Worm (Caenorhabditis elegans) whole organism, young adult: ENCODE results near the gene K03A11.1.
A peak's percentile ranks its signal among the peaks of the same experiment; 100 is the strongest.

ENCODE experiments used
- B0035.1 ChIP-seq: sonication (generic microtip); optimal IDR thresholded peaks from 2 replicates; lab custom pipeline; 2016; ENCODE audit warnings: missing genetic modification characterization, mild to moderate bottlenecking, missing compliant biosample characterization, missing genotype, missing genetic modification reagents
- B0261.1 ChIP-seq: sonication (generic microtip); optimal IDR thresholded peaks from 2 replicates; lab custom pipeline; 2016; ENCODE audit warnings: mild to moderate bottlenecking, missing genetic modification characterization, moderate library complexity, missing compliant biosample characterization
- C17E4.6 ChIP-seq: fragments of 200-800 bp; sonication (Bioruptor generic); IDR thresholded peaks from 2 replicates; pipeline ENCODE4 v1.3.6; 2022; ENCODE audit warnings: missing genetic modification reagents, missing genetic modification characterization, missing compliant biosample characterization
- F23B12.7 ChIP-seq: sonication (generic microtip); optimal IDR thresholded peaks from 2 replicates; lab custom pipeline; 2017; ENCODE audit warnings: missing genetic modification characterization, mild to moderate bottlenecking, missing compliant biosample characterization, antibody characterized with exemption, moderate library complexity; ENCODE audit not compliant: insufficient read depth
- F52B5.7 ChIP-seq: sonication (generic microtip); optimal IDR thresholded peaks from 2 replicates; lab custom pipeline; 2016; ENCODE audit warnings: mild to moderate bottlenecking, missing genetic modification characterization, missing compliant biosample characterization
- F55B11.4 ChIP-seq: sonication (generic microtip); optimal IDR thresholded peaks from 2 replicates; lab custom pipeline; 2016; ENCODE audit warnings: missing compliant biosample characterization, missing genetic modification characterization, borderline replicate concordance; ENCODE audit not compliant: insufficient read depth
- F57C9.4 ChIP-seq: sonication (generic microtip); optimal IDR thresholded peaks from 2 replicates; lab custom pipeline; 2017; ENCODE audit warnings: mild to moderate bottlenecking, missing genetic modification characterization, missing compliant biosample characterization
- K11D2.4 ChIP-seq: fragments of 200-800 bp; sonication (Bioruptor generic); IDR thresholded peaks from 2 replicates; pipeline ENCODE4 v1.3.6; 2022; ENCODE audit warnings: missing genetic modification reagents, missing genetic modification characterization, missing compliant biosample characterization
- Y95B8A.8 ChIP-seq: fragments of 200-800 bp; sonication (Bioruptor generic); IDR thresholded peaks from 2 replicates; pipeline ENCODE4 v1.3.6; 2022; ENCODE audit warnings: missing genetic modification reagents, missing genetic modification characterization, missing compliant biosample characterization
- akir-1 ChIP-seq: fragments of 200-800 bp; sonication (Bioruptor generic); optimal IDR thresholded peaks from 2 replicates; lab custom pipeline; 2018; ENCODE audit warnings: mild to moderate bottlenecking, missing genetic modification characterization, moderate library complexity, missing compliant biosample characterization
- attf-3 ChIP-seq: fragments of 200-800 bp; sonication (Bioruptor generic); conservative IDR thresholded peaks from 2 replicates; pipeline ENCODE4 v1.3.6; 2022; ENCODE audit warnings: missing genetic modification reagents, missing genetic modification characterization, missing compliant biosample characterization
- attf-5 ChIP-seq: fragments of 200-800 bp; sonication (Bioruptor generic); optimal IDR thresholded peaks from 2 replicates; lab custom pipeline; 2018; ENCODE audit warnings: mild to moderate bottlenecking, missing genetic modification characterization, missing compliant biosample characterization
- ceh-27 ChIP-seq: fragments of 200-800 bp; sonication (Bioruptor generic); optimal IDR thresholded peaks from 2 replicates; lab custom pipeline; 2018; ENCODE audit warnings: mild to moderate bottlenecking, missing genetic modification characterization, moderate library complexity, missing compliant biosample characterization
- ceh-91 ChIP-seq: fragments of 200-800 bp; sonication (Bioruptor generic); IDR thresholded peaks from 2 replicates; pipeline ENCODE4 v1.3.6; 2022; ENCODE audit warnings: missing genetic modification reagents, missing genetic modification characterization, missing compliant biosample characterization
- chd-7 ChIP-seq: sonication (generic microtip); optimal IDR thresholded peaks from 2 replicates; lab custom pipeline; 2016; ENCODE audit warnings: mild to moderate bottlenecking, missing genetic modification characterization, moderate library complexity, missing compliant biosample characterization
- die-1 ChIP-seq: sonication (generic microtip); optimal IDR thresholded peaks from 2 replicates; lab custom pipeline; 2016; ENCODE audit warnings: missing genotype, mild to moderate bottlenecking, missing genetic modification characterization, missing compliant biosample characterization
- dox-1 ChIP-seq: fragments of 200-800 bp; sonication (Bioruptor generic); IDR thresholded peaks from 2 replicates; pipeline ENCODE4 v1.3.6; 2022; ENCODE audit warnings: missing genetic modification reagents, missing genetic modification characterization, missing compliant biosample characterization
- dpl-1 ChIP-seq: fragments of 150-350 bp; optimal IDR thresholded peaks from 2 replicates; lab custom pipeline; 2014; ENCODE audit warnings: missing biosample characterization, missing genetic modification reagents, missing genetic modification characterization
- efl-1 ChIP-seq: fragments of 150-350 bp; optimal IDR thresholded peaks from 2 replicates; lab custom pipeline; 2014; ENCODE audit warnings: missing biosample characterization, missing genetic modification reagents, missing genetic modification characterization
- egl-18 ChIP-seq: fragments of 200-800 bp; sonication (Bioruptor generic); IDR thresholded peaks from 2 replicates; pipeline ENCODE4 v1.3.6; 2022; ENCODE audit warnings: missing genetic modification reagents, missing genetic modification characterization, missing compliant biosample characterization
- egl-44 ChIP-seq: fragments of 200-800 bp; sonication (Bioruptor generic); IDR thresholded peaks from 2 replicates; pipeline ENCODE4 v1.3.6; 2022; ENCODE audit warnings: missing genetic modification reagents, missing genetic modification characterization, missing compliant biosample characterization
- ekl-4 ChIP-seq: fragments of 200-800 bp; sonication (Bioruptor generic); IDR thresholded peaks from 2 replicates; pipeline ENCODE4 v1.3.6; 2022; ENCODE audit warnings: missing genetic modification reagents, missing genetic modification characterization, missing compliant biosample characterization
- ets-4 ChIP-seq: fragments of 200-800 bp; sonication (Bioruptor generic); optimal IDR thresholded peaks from 2 replicates; lab custom pipeline; 2018; ENCODE audit warnings: mild to moderate bottlenecking, missing genetic modification characterization, missing compliant biosample characterization
- hmg-1.2 ChIP-seq: fragments of 200-800 bp; sonication (Bioruptor generic); IDR thresholded peaks from 2 replicates; pipeline ENCODE4 v1.3.6; 2022; ENCODE audit warnings: missing genetic modification reagents, missing genetic modification characterization, missing compliant biosample characterization
- hrde-1 ChIP-seq: sonication (generic microtip); optimal IDR thresholded peaks from 2 replicates; lab custom pipeline; 2016; ENCODE audit warnings: missing genetic modification characterization, mild to moderate bottlenecking, missing compliant biosample characterization, moderate library complexity, missing genotype, missing genetic modification reagents, borderline replicate concordance
- hsf-1 ChIP-seq: fragments of 200-800 bp; sonication (Bioruptor generic); IDR thresholded peaks from 2 replicates; pipeline ENCODE4 v1.3.6; 2022; ENCODE audit warnings: missing genetic modification reagents, missing genetic modification characterization, missing compliant biosample characterization
- let-526 ChIP-seq: fragments of 200-800 bp; sonication (Bioruptor generic); IDR thresholded peaks from 2 replicates; pipeline ENCODE4 v1.3.6; 2022; ENCODE audit warnings: missing genetic modification reagents, missing genetic modification characterization, missing compliant biosample characterization
- lin-26 ChIP-seq: fragments of 200-800 bp; sonication (Bioruptor generic); IDR thresholded peaks from 2 replicates; pipeline ENCODE4 v1.3.6; 2022; ENCODE audit warnings: missing genetic modification reagents, missing genetic modification characterization, missing compliant biosample characterization
- madf-10 ChIP-seq: sonication (generic microtip); optimal IDR thresholded peaks from 2 replicates; lab custom pipeline; 2016; ENCODE audit warnings: mild to moderate bottlenecking, missing genetic modification characterization, missing compliant biosample characterization
- mes-4 ChIP-seq: sonication (generic microtip); optimal IDR thresholded peaks from 2 replicates; lab custom pipeline; 2016; ENCODE audit warnings: missing genotype, missing genetic modification characterization, missing compliant biosample characterization
- mxl-1 ChIP-seq: sonication (generic microtip); optimal IDR thresholded peaks from 2 replicates; lab custom pipeline; 2016; ENCODE audit warnings: missing genetic modification characterization, missing compliant biosample characterization
- nfya-2 ChIP-seq: fragments of 200-800 bp; sonication (Bioruptor generic); IDR thresholded peaks from 2 replicates; pipeline ENCODE4 v1.3.6; 2022; ENCODE audit warnings: missing genetic modification reagents, missing genetic modification characterization, missing compliant biosample characterization
- nfyb-1 ChIP-seq: fragments of 200-800 bp; sonication (Bioruptor generic); IDR thresholded peaks from 2 replicates; pipeline ENCODE4 v1.3.6; 2022; ENCODE audit warnings: missing genetic modification reagents, missing genetic modification characterization, missing compliant biosample characterization
- nhr-27 ChIP-seq: fragments of 200-800 bp; sonication (Bioruptor generic); optimal IDR thresholded peaks from 2 replicates; lab custom pipeline; 2018; ENCODE audit warnings: mild to moderate bottlenecking, missing genetic modification characterization, moderate library complexity, missing compliant biosample characterization
- pbrm-1 ChIP-seq: fragments of 200-800 bp; sonication (Bioruptor generic); IDR thresholded peaks from 2 replicates; pipeline ENCODE4 v1.3.6; 2022; ENCODE audit warnings: missing genetic modification reagents, missing genetic modification characterization, missing compliant biosample characterization
- pha-4 ChIP-seq: fragments of 150-350 bp; sonication (generic microtip); optimal IDR thresholded peaks from 2 replicates; lab custom pipeline; 2014; ENCODE audit warnings: missing biosample characterization, missing genetic modification reagents, missing genetic modification characterization
- rcor-1 ChIP-seq: fragments of 200-800 bp; sonication (Bioruptor generic); IDR thresholded peaks from 2 replicates; pipeline ENCODE4 v1.3.6; 2022; ENCODE audit warnings: missing genetic modification reagents, missing genetic modification characterization, missing compliant biosample characterization
- repo-1 ChIP-seq: sonication (generic microtip); optimal IDR thresholded peaks from 2 replicates; lab custom pipeline; 2017; ENCODE audit warnings: mild to moderate bottlenecking, missing genetic modification characterization, missing compliant biosample characterization
- snpc-4 ChIP-seq, 5 experiments: fragments of 150-350 bp in 1 of 5; sonication (generic microtip) in 4 of 5; optimal IDR thresholded peaks; 2 replicates each; lab custom pipeline; 2014 to 2018; ENCODE audit warnings: missing genetic modification characterization in 5 of 5, missing biosample characterization in 3 of 5, antibody characterized with exemption in 2 of 5, mild to moderate bottlenecking in 2 of 5, missing compliant biosample characterization in 2 of 5, missing genotype in 2 of 5, moderate library complexity in 2 of 5, missing genetic modification reagents in 1 of 5
- somi-1 ChIP-seq: fragments of 200-800 bp; sonication (Bioruptor generic); optimal IDR thresholded peaks from 2 replicates; lab custom pipeline; 2018; ENCODE audit warnings: mild to moderate bottlenecking, missing genetic modification characterization, missing compliant biosample characterization
- tlf-1 ChIP-seq: fragments of 200-800 bp; sonication (Bioruptor generic); optimal IDR thresholded peaks from 2 replicates; lab custom pipeline; 2018; ENCODE audit warnings: mild to moderate bottlenecking, missing genetic modification characterization, missing compliant biosample characterization
- unc-130 ChIP-seq: sonication (generic microtip); optimal IDR thresholded peaks from 2 replicates; lab custom pipeline; 2016; ENCODE audit warnings: missing genetic modification reagents, missing genetic modification characterization, missing compliant biosample characterization
- zfh-2 ChIP-seq: fragments of 200-800 bp; sonication (Bioruptor generic); conservative IDR thresholded peaks from 2 replicates; pipeline ENCODE4 v1.3.6; 2022; ENCODE audit warnings: missing genetic modification reagents, missing genetic modification characterization, missing compliant biosample characterization
- zim-3 ChIP-seq: sonication (generic microtip); optimal IDR thresholded peaks from 2 replicates; lab custom pipeline; 2017; ENCODE audit warnings: mild to moderate bottlenecking, missing genetic modification characterization, moderate library complexity, missing compliant biosample characterization
- ztf-25 ChIP-seq: fragments of 200-800 bp; sonication (Bioruptor generic); IDR thresholded peaks from 2 replicates; pipeline ENCODE4 v1.3.6; 2022; ENCODE audit warnings: missing genetic modification reagents, missing genetic modification characterization, missing compliant biosample characterization
- ztf-26 ChIP-seq: sonication (generic microtip); optimal IDR thresholded peaks from 2 replicates; lab custom pipeline; 2017; ENCODE audit warnings: missing genetic modification characterization, missing compliant biosample characterization
- ztf-28 ChIP-seq: fragments of 200-800 bp; sonication (Bioruptor generic); IDR thresholded peaks from 2 replicates; pipeline ENCODE4 v1.3.6; 2022; ENCODE audit warnings: missing genetic modification reagents, missing genetic modification characterization, missing compliant biosample characterization
- ztf-6 ChIP-seq: fragments of 200-800 bp; sonication (Bioruptor generic); IDR thresholded peaks from 2 replicates; pipeline ENCODE4 v1.3.6; 2022; ENCODE audit warnings: missing genetic modification reagents, missing genetic modification characterization, missing compliant biosample characterization

K03A11.1 gene

DNA sequence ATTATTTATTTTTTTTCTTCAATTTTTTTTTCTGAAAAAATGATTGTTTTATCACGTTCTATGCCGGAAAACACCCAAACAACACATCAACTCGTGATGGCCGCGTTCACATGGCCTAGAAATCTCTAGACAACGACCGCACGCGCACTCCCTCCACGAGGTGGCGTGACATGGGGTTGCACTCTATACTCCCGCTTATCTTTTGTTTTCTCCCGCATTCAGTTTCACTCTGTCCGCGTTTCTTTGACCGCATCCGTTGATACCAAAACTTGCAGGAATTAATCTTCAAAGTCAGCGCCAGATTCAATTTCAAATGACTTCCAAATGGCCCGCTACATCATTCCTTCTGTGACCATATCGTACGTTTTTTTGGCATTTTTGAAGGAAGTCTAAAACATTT, 53.5 kb downstream of the K03A11.1 start, which contains the start of gene F17H10.1 (continued):
- TF ChIP-seq pbrm-1 (GFP tag; lab: Robert Waterston, UW) (0 out of 2 replicates have a peak, but pooled peaks have one; percentile 49), nhr-27 (tag; lab: Kevin White, UChicago) (no peak), ztf-6 (GFP tag; lab: Robert Waterston, UW) (0 out of 2 replicates have a peak, but pooled peaks have one; percentile 21), ztf-28 (GFP tag; lab: Robert Waterston, UW) (no peak), egl-44 (GFP tag; lab: Robert Waterston, UW) (no peak), efl-1 (GFP tag; lab: Kevin White, UChicago) (no peak), F57C9.4 (tag; lab: Kevin White, UChicago) (no peak), egl-18 (GFP tag; lab: Robert Waterston, UW) (no peak), akir-1 (GFP tag; lab: Kevin White, UChicago) (no peak), tlf-1 (GFP tag; lab: Kevin White, UChicago) (peak; percentile 84), lin-26 (GFP tag; lab: Robert Waterston, UW) (peak; percentile 70; the same call in 1 of the 2 replicates), madf-10 (peak; percentile 68), F55B11.4 (tag; lab: Kevin White, UChicago) (no peak), somi-1 (peak; percentile 94), Y95B8A.8 (GFP tag; lab: Robert Waterston, UW) (0 out of 2 replicates have a peak, but pooled peaks have one; percentile 37), hrde-1 (no peak), attf-3 (GFP tag; lab: Robert Waterston, UW) (no peak), B0035.1 (tag; lab: Kevin White, UChicago) (peak; percentile 64), zim-3 (no peak), attf-5 (GFP tag; lab: Kevin White, UChicago) (peak; percentile 31), mxl-1 (no peak), zfh-2 (no peak; the same call in 1 of the 2 replicates), ceh-91 (no peak), repo-1 (tag; lab: Kevin White, UChicago) (peak; percentile 66), B0261.1 (tag; lab: Kevin White, UChicago) (peak; percentile 1), nfyb-1 (GFP tag; lab: Robert Waterston, UW) (peak; percentile 89), snpc-4 (GFP tag; optimal IDR thresholded peaks at IDR 0.05; lab: Kevin White, UChicago) (no peak), snpc-4 (tag; optimal IDR thresholded peaks at IDR 0.05; lab: Kevin White, UChicago) (peak in 2 of 4 experiments; percentile 9 to 36), ztf-25 (GFP tag; lab: Robert Waterston, UW) (no peak), die-1 (tag; lab: Kevin White, UChicago) (peak; percentile 66), C17E4.6 (GFP tag; lab: Robert Waterston, UW) (no peak), hsf-1 (peak; percentile 90), ets-4 (GFP tag; lab: Kevin White, UChicago) (peak; percentile 95), pha-4 (no peak), F23B12.7 (tag; lab: Kevin White, UChicago) (peak; percentile 39), let-526 (GFP tag; lab: Robert Waterston, UW) (peak; percentile 86; the same call in 1 of the 2 replicates), ekl-4 (peak; percentile 54), ztf-26 (tag; lab: Kevin White, UChicago) (peak; percentile 91), unc-130 (no peak), chd-7 (tag; lab: Kevin White, UChicago) (peak; percentile 78), hmg-1.2 (GFP tag; lab: Robert Waterston, UW) (peak; percentile 47), nfya-2 (no peak), K11D2.4 (GFP tag; lab: Robert Waterston, UW) (peak; percentile 91), rcor-1 (peak; percentile 51), dox-1 (GFP tag; lab: Robert Waterston, UW) (peak; percentile 75), ceh-27 (GFP tag; lab: Kevin White, UChicago) (peak; percentile 68), mes-4 (no peak), dpl-1 (GFP tag; lab: Kevin White, UChicago) (no peak), F52B5.7 (tag; lab: Kevin White, UChicago) (no peak)
